Worm (Caenorhabditis elegans): Measurements from ENCODE around the gene B0280.11.

The B0280.11 gene

DNA sequence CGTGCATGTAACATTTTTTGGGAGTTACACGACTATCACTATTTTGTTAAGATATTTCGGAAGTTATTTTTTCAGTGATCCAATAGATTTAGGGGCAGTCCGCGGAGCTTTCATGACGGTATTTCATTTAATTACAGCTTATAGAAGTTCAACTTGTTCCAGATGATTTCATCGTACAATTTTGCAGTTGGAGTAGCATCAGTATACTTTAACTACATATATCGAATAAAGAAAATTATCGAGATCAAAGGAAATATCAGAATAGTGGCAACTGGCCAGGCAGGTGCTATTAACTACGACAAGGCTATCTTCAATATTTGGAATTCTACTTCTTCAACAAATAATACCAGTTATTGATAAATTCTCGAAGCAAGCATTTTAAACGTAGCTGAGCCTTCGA is 40.4 kb upstream of the B0280.11 start:
- TF ChIP-seq ceh-22 (tag; optimal IDR thresholded peaks at IDR 0.05) (no peak), pha-2 (tag; optimal IDR thresholded peaks at IDR 0.05) (no peak)

DNA sequence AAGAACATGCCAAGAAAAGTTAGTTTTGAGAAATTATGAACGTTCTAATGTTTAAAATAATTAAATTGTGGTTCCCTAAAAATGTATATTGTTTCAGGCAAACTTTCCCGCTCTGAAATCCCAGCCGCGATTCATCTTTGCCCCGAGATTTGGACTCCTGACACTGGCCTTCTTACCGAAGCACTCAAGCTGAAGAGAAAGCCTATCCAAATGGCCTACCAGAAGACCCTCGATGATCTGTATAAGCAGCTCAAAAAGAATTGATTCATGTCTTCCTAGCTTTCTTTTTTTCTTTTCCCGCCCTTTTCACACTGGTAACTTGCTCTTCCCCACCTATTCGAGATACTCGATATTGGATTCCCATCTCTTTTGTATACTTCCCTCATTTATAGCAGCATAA is 32.0 kb upstream of the B0280.11 start:
- no peak for TF ChIP-seq ama-1 (optimal IDR thresholded peaks at IDR 0.05)
- no peak for TF ChIP-seq ztf-16 (tag; optimal IDR thresholded peaks at IDR 0.05)
- TF ChIP-seq ceh-14 (tag; optimal IDR thresholded peaks at IDR 0.05): no peak
- no peak for TF ChIP-seq dve-1 (tag; optimal IDR thresholded peaks at IDR 0.05)
- TF ChIP-seq elt-2 (tag; optimal IDR thresholded peaks at IDR 0.05): no peak
- TF ChIP-seq sox-2 (GFP tag; IDR thresholded peaks at IDR 0.05): no peak
- no peak for TF ChIP-seq ceh-2 (tag; optimal IDR thresholded peaks at IDR 0.05)
- no peak for TF ChIP-seq hlh-15 (tag; optimal IDR thresholded peaks at IDR 0.05)
- no peak for TF ChIP-seq ceh-30 (tag; optimal IDR thresholded peaks at IDR 0.05)
- no peak for TF ChIP-seq ceh-24 (tag; optimal IDR thresholded peaks at IDR 0.05)
- no peak for TF ChIP-seq ceh-6 (GFP tag; optimal IDR thresholded peaks at IDR 0.05)
- no peak for TF ChIP-seq ceh-19 (GFP tag; optimal IDR thresholded peaks at IDR 0.05)
- no peak for TF ChIP-seq pax-1 (tag; optimal IDR thresholded peaks at IDR 0.05)
- no peak for TF ChIP-seq unc-42 (tag; optimal IDR thresholded peaks at IDR 0.05)
- no peak for TF ChIP-seq fkh-10 (GFP tag; optimal IDR thresholded peaks at IDR 0.05)
- no peak for TF ChIP-seq F13H6.1 (tag; optimal IDR thresholded peaks at IDR 0.05)
- TF ChIP-seq unc-86 (tag; optimal IDR thresholded peaks at IDR 0.05): no peak
- TF ChIP-seq nfya-1 (tag; optimal IDR thresholded peaks at IDR 0.05): no peak

DNA sequence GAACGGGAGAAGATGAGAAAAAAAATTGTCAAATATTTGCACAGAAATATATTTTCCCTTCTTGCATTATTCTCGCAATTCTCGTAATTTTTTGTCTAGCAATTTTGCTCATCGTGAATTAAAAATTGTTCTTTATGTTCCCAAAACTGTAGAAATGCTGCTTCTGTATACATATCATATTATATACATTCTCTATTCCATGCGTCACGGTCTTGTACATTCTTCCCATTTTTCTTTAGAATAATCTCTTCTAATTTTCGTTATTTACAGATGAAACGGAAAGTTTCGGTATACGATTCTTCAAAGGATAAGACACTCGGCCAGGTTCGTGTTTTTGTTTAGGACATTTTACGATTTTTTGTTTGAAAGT is 29.5 kb upstream of the B0280.11 start, which contains the start of gene acs-4:
TSS of gene acs-4 (plus strand) at position 271 of the 370 bp plus-strand sequence.
- TF ChIP-seq ceh-48 (tag; optimal IDR thresholded peaks at IDR 0.05) (no peak), ceh-14 (tag; optimal IDR thresholded peaks at IDR 0.05) (no peak), pha-4 (tag; optimal IDR thresholded peaks at IDR 0.05) (no peak), sox-4 (tag; optimal IDR thresholded peaks at IDR 0.05) (no peak), ref-2 (tag; optimal IDR thresholded peaks at IDR 0.05) (no peak), sox-2 (GFP tag; IDR thresholded peaks at IDR 0.05) (no peak), unc-42 (tag; optimal IDR thresholded peaks at IDR 0.05) (no peak), T23F11.4 (GFP tag; optimal IDR thresholded peaks at IDR 0.05) (no peak), ztf-16 (tag; optimal IDR thresholded peaks at IDR 0.05) (no peak), F13H6.1 (tag; optimal IDR thresholded peaks at IDR 0.05) (no peak), pros-1 (tag; optimal IDR thresholded peaks at IDR 0.05) (no peak), K02D7.2 (tag; optimal IDR thresholded peaks at IDR 0.05) (no peak), fax-1 (tag; optimal IDR thresholded peaks at IDR 0.05) (no peak), zip-5 (tag; optimal IDR thresholded peaks at IDR 0.05) (no peak), nfya-1 (tag; optimal IDR thresholded peaks at IDR 0.05) (no peak)

DNA sequence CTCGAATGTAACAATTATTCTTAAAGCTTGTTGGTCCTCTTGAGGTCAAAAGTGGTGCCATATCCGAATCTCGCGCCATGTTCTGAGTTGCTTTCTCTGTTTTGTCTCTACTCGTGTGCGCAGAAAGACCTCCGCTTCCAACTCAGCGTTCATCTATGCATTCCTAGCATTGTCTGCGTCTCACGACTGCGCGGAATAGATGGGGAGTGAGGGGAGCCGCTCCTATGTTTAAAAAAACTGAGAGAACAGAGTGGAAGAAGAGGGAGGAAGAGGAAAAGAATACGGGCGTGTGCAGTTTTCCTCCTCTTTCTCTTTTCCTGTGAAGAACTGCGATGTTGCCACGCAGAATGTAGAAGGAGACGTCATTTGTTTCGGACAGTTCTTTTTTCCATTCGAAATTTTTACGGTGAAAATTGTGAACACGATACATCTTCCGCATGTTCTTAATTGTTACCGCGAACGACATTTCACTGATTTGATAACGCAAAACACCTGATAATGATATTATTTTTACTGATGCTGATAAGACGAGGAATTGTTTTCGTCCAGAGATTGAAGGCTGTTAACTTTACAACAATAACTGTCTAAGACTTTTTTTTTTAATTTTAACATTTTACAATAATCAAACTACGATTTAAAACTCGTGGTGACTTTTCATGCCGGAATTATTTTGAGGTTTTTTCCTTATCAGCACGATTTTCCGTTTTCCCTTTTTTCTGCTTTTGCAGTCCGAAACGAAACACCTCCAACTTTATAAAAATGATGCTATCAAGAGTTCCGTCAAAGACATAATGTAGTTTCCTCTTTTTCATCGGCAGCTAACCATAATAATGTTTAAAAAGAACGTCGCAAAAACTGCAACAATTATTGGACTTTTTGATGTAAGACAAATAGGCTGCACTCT is 28.8 kb upstream of the B0280.11 start:
- TF ChIP-seq ceh-48 (tag; optimal IDR thresholded peaks at IDR 0.05) (no peak), nfya-1 (tag; optimal IDR thresholded peaks at IDR 0.05) (peak; percentile 8), unc-55 (GFP tag; optimal IDR thresholded peaks at IDR 0.05) (no peak), elt-2 (tag; optimal IDR thresholded peaks at IDR 0.05) (peak; percentile 91), odd-2 (tag; optimal IDR thresholded peaks at IDR 0.05) (no peak), ceh-18 (tag; optimal IDR thresholded peaks at IDR 0.05) (no peak), eyg-1 (tag; optimal IDR thresholded peaks at IDR 0.05) (no peak)

DNA sequence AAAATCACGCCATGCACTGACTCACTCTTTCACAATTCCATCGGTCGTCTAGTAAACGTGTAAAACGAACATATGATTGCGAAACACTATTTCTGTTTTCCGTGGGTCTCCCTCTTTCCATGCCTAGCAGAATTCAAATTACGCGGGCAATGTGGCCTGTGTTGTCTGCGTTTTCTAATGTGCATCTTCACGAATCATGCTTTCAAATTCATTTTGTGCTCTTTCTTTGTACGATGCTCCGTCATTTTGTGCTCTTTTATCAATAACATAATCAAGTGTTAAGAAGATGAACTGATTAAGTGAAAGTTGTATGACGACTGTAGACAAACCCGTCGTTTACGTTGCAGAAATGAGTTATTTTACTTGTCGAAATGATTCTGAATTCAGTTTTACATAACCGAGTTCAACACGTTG is 27.7 kb upstream of the B0280.11 start:
- TF ChIP-seq dmd-4 (tag; optimal IDR thresholded peaks at IDR 0.05; ENCODE audit: borderline replicate concordance) (no peak), elt-2 (tag; optimal IDR thresholded peaks at IDR 0.05) (peak; percentile 45)

All from whole organism, late embryonic.